Fruit fly (Drosophila melanogaster): ENCODE measurements around the gene CG7101.

DNA sequence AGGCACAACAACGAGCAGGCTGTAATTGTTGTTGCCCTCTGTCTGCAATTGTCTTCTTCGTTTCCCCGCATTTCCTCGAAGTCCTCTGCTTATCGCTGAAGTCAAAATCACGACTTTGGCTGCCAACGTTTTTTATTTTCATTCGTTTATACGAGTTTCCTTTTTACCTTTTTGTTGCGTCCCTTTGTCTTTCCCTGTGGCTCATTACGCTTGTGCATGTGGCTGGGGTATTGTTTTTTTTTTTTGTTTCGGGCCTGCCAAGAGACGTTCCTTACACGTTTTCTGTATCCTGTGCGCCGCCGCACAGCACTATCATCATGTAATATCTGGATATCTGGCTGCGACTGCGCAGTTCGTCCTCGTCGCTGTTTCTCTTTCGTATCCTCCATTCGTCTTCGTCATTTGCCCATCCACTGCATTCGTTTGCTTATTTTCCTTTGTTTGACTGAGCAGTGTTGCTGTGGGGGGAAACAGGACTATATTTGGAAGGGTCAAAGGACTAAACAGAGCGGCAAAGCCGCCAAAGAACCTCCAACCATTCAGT is 36.0 kb downstream of the CG7101 start:
- TF ChIP-seq Dll (optimal IDR thresholded peaks at IDR 0.05) = no peak
- TF ChIP-seq pan (optimal IDR thresholded peaks at IDR 0.05) = no peak
- TF ChIP-seq CG8478 (optimal IDR thresholded peaks at IDR 0.05) = no peak

Data from whole organism.